Worm (Caenorhabditis elegans) whole organism, mixed stage, embryonic: ENCODE measurements around the gene smoc-1.

Experiments used
- elt-1 ChIP-seq: sonication (generic microtip); optimal IDR thresholded peaks from 2 replicates; lab custom pipeline; 2017; ENCODE audit warnings: missing genetic modification characterization, mild to moderate bottlenecking, missing compliant biosample characterization, antibody characterized with exemption, moderate library complexity, borderline replicate concordance; ENCODE audit not compliant: insufficient read depth
- nhr-12 ChIP-seq: fragments of 150-350 bp; optimal IDR thresholded peaks from 2 replicates; lab custom pipeline; 2014; ENCODE audit warnings: missing biosample characterization, missing genetic modification characterization
- nhr-28 ChIP-seq: fragments of 150-350 bp; optimal IDR thresholded peaks from 2 replicates; lab custom pipeline; 2014; ENCODE audit warnings: missing biosample characterization, missing genetic modification characterization
- nhr-76 ChIP-seq: sonication (generic microtip); optimal IDR thresholded peaks from 2 replicates; lab custom pipeline; 2017; ENCODE audit warnings: missing biosample characterization, missing genetic modification characterization
- snpc-4 ChIP-seq: fragments of 150-350 bp; optimal IDR thresholded peaks from 2 replicates; lab custom pipeline; 2014; ENCODE audit warnings: missing biosample characterization, missing genetic modification characterization
- sptf-1 ChIP-seq: sonication (generic microtip); optimal IDR thresholded peaks from 2 replicates; lab custom pipeline; 2017; ENCODE audit warnings: mild to moderate bottlenecking, missing genetic modification characterization, moderate library complexity, missing compliant biosample characterization

ce11 chrV:11773934-11774333, 16.5 kb downstream of the smoc-1 start:
- TF ChIP-seq nhr-28 (no peak), elt-1 (tag; lab: Kevin White, UChicago) (no peak), nhr-12 (tag; lab: Kevin White, UChicago) (no peak), snpc-4 (no peak), sptf-1 (tag; lab: Kevin White, UChicago) (no peak), nhr-76 (tag; lab: Kevin White, UChicago) (no peak)
